Worm (Caenorhabditis elegans) whole organism, midembryonic: ENCODE measurements around the gene dars-2.

Experiments
- T22C8.4 ChIP-seq: fragments of 200-800 bp; sonication (Bioruptor generic); IDR thresholded peaks from 2 replicates; pipeline ENCODE4 v1.3.6; 2022; ENCODE audit warnings: missing genetic modification characterization, missing compliant biosample characterization
- cog-1 ChIP-seq: sonication (generic microtip); optimal IDR thresholded peaks from 2 replicates; lab custom pipeline; 2016; ENCODE audit warnings: missing genetic modification characterization, missing compliant biosample characterization
- flt-1 ChIP-seq: fragments of 200-800 bp; sonication (Bioruptor generic); IDR thresholded peaks from 2 replicates; pipeline ENCODE4 v1.3.6; 2022; ENCODE audit warnings: missing genetic modification characterization, missing compliant biosample characterization
- klf-2 ChIP-seq: fragments of 200-800 bp; sonication (Bioruptor generic); conservative IDR thresholded peaks from 2 replicates; pipeline ENCODE4 v1.3.6; 2022; ENCODE audit warnings: missing genetic modification reagents, missing genetic modification characterization, missing compliant biosample characterization
- med-1 ChIP-seq: sonication (generic microtip); optimal IDR thresholded peaks from 2 replicates; lab custom pipeline; 2017; ENCODE audit warnings: missing genetic modification characterization, mild to moderate bottlenecking, missing compliant biosample characterization, antibody characterized with exemption, missing genetic modification reagents; ENCODE audit not compliant: insufficient read depth
- ref-1 ChIP-seq: fragments of 200-800 bp; sonication (Bioruptor generic); conservative IDR thresholded peaks from 2 replicates; pipeline ENCODE4 v1.3.6; 2022; ENCODE audit warnings: missing genetic modification reagents, missing genetic modification characterization, missing compliant biosample characterization
- tab-1 ChIP-seq: fragments of 200-800 bp; sonication (Bioruptor generic); IDR thresholded peaks from 2 replicates; pipeline ENCODE4 v1.3.6; 2022; ENCODE audit warnings: missing genetic modification characterization, missing compliant biosample characterization
- ztf-23 ChIP-seq: fragments of 200-800 bp; sonication (Bioruptor generic); IDR thresholded peaks from 2 replicates; pipeline ENCODE4 v1.3.6; 2022; ENCODE audit warnings: missing genetic modification reagents, missing genetic modification characterization, missing compliant biosample characterization
- ztf-29 ChIP-seq: fragments of 200-800 bp; sonication (Bioruptor generic); IDR thresholded peaks from 2 replicates; pipeline ENCODE4 v1.3.6; 2022; ENCODE audit warnings: missing genetic modification reagents, missing genetic modification characterization, missing compliant biosample characterization

The dars-2 gene

ce11 chrV:12065859-12066258 is 17.3 kb downstream of the dars-2 start:
- no peak for TF ChIP-seq med-1 (GFP tag; lab: Kevin White, UChicago)
- TF ChIP-seq ztf-29 (GFP tag; lab: Robert Waterston, UW) = no peak
- no peak for TF ChIP-seq flt-1 (GFP tag; lab: Robert Waterston, UW)
- no peak for TF ChIP-seq klf-2
- no peak for TF ChIP-seq ref-1
- no peak for TF ChIP-seq tab-1
- no peak for TF ChIP-seq cog-1 (tag; lab: Kevin White, UChicago)
- TF ChIP-seq T22C8.4 (GFP tag; lab: Robert Waterston, UW) = no peak
- no peak for TF ChIP-seq ztf-23 (GFP tag; lab: Robert Waterston, UW)

DNA sequence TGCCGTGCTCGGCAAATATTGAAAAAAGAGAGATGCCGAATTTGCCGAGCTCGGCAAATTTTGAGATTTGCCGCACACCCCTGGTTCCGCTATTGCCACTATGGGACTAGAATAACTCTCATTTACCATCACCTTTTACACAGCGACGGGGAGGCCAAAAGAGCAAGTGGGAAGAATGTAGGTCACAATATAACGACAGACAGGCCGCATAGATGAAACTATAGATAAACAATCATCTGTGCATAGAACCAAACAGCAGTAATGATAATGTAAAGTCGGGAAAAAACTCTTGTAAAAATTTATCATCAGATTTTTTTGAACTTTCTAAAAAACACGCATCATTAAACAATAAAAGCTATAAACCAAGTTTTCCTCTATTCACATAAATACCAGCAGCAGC is 19.9 kb downstream of the dars-2 start, which contains the start of gene kmo-2:
Gene kmo-2 (minus strand): TSS at position 101 of the 400 bp plus-strand sequence.
- TF ChIP-seq ref-1 = no peak
- no peak for TF ChIP-seq med-1 (GFP tag; lab: Kevin White, UChicago)
- no peak for TF ChIP-seq T22C8.4 (GFP tag; lab: Robert Waterston, UW)
- no peak for TF ChIP-seq ztf-29 (GFP tag; lab: Robert Waterston, UW)
- no peak for TF ChIP-seq klf-2
- TF ChIP-seq ztf-23 (GFP tag; lab: Robert Waterston, UW) = no peak
- TF ChIP-seq tab-1 = no peak

ce11 chrV:12070419-12070818 is 21.9 kb downstream of the dars-2 start, which contains the start of gene kmo-1:
Gene kmo-1, minus strand, starts transcription at chrV:12070519.
- TF ChIP-seq ztf-23 (GFP tag; lab: Robert Waterston, UW) = no peak

ce11 chrV:12071483-12071882 is 22.9 kb downstream of the dars-2 start:
- no peak for TF ChIP-seq med-1 (GFP tag; lab: Kevin White, UChicago)
- no peak for TF ChIP-seq ztf-23 (GFP tag; lab: Robert Waterston, UW)
- no peak for TF ChIP-seq klf-2
- TF ChIP-seq cog-1 (tag; lab: Kevin White, UChicago) = no peak
- TF ChIP-seq tab-1 = no peak
- TF ChIP-seq T22C8.4 (GFP tag; lab: Robert Waterston, UW) = no peak
- TF ChIP-seq ztf-29 (GFP tag; lab: Robert Waterston, UW) = no peak
- no peak for TF ChIP-seq ref-1
- no peak for TF ChIP-seq flt-1 (GFP tag; lab: Robert Waterston, UW)

DNA sequence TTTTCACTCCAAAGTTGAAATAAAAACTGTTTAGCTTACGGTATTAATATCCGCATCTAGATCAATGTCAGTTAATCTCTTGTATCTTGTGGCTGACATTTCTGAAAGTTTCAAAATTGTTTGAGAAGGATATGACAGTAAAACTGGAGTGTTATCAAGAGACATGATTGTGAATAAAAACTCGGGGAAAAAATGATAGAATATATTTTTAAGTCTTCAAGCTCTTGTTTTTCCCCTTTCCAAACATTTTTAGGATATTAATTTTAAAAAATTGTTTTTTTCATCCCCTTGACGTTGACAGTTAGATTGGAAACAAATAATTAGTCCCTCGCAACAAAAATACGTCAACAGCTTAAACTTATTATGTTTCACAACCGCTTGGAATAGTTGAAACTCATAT is 26.3 kb downstream of the dars-2 start, which contains the start of gene R07B7.6:
Gene R07B7.6 (minus strand): TSS at position 101 of the 400 bp plus-strand sequence.
- TF ChIP-seq ztf-23 (GFP tag; lab: Robert Waterston, UW) (no peak), flt-1 (GFP tag; lab: Robert Waterston, UW) (no peak), ztf-29 (GFP tag; lab: Robert Waterston, UW) (no peak), cog-1 (tag; lab: Kevin White, UChicago) (no peak), T22C8.4 (GFP tag; lab: Robert Waterston, UW) (no peak), ref-1 (no peak), med-1 (GFP tag; lab: Kevin White, UChicago) (no peak), tab-1 (no peak), klf-2 (no peak)

DNA sequence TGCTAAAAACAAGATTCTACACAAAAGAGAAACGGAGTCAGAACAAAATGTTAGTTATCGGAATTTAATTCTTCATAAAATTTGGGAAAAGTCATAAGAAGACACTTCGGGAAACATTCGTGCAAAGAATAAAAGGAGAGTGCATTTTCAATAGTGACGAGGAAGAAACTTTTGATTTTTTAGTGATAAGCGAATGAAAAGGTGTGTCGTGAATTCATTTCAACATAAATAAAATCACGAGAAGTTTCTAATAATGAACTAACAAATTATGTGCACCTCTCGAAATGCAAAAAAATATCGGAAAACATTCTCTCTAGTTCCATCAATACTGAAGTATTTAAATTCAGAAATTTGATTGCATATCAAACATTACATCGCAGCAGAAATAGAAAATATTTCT is 27.4 kb downstream of the dars-2 start:
- TF ChIP-seq tab-1 (no peak), med-1 (GFP tag; lab: Kevin White, UChicago) (no peak), flt-1 (GFP tag; lab: Robert Waterston, UW) (no peak), cog-1 (tag; lab: Kevin White, UChicago) (no peak), T22C8.4 (GFP tag; lab: Robert Waterston, UW) (no peak), klf-2 (no peak), ztf-29 (GFP tag; lab: Robert Waterston, UW) (no peak), ztf-23 (GFP tag; lab: Robert Waterston, UW) (no peak), ref-1 (no peak)

ce11 chrV:12080274-12080673 is 31.7 kb downstream of the dars-2 start, which contains the start of gene R07B7.9:
Gene R07B7.9, minus strand, starts transcription at chrV:12080374.
- TF ChIP-seq med-1 (GFP tag; lab: Kevin White, UChicago) (no peak), tab-1 (no peak), ztf-23 (GFP tag; lab: Robert Waterston, UW) (no peak), flt-1 (GFP tag; lab: Robert Waterston, UW) (no peak), klf-2 (no peak), cog-1 (tag; lab: Kevin White, UChicago) (no peak), ztf-29 (GFP tag; lab: Robert Waterston, UW) (no peak), ref-1 (no peak), T22C8.4 (GFP tag; lab: Robert Waterston, UW) (no peak)

ce11 chrV:12082932-12083331 is 34.4 kb downstream of the dars-2 start, which contains the start of gene R07B7.10:
Gene R07B7.10, plus strand, starts transcription at chrV:12083216.
- TF ChIP-seq flt-1 (GFP tag; lab: Robert Waterston, UW) (no peak), T22C8.4 (GFP tag; lab: Robert Waterston, UW) (no peak), ztf-29 (GFP tag; lab: Robert Waterston, UW) (no peak), ref-1 (no peak), klf-2 (no peak)

ce11 chrV:12084216-12084615 is 35.7 kb downstream of the dars-2 start, which contains the start of gene R07B7.8:
Gene R07B7.8, minus strand, starts transcription at chrV:12084316.
- TF ChIP-seq flt-1 (GFP tag; lab: Robert Waterston, UW) (no peak), ztf-23 (GFP tag; lab: Robert Waterston, UW) (no peak), cog-1 (tag; lab: Kevin White, UChicago) (no peak), T22C8.4 (GFP tag; lab: Robert Waterston, UW) (no peak), ref-1 (no peak), tab-1 (no peak), klf-2 (no peak), ztf-29 (GFP tag; lab: Robert Waterston, UW) (no peak), med-1 (GFP tag; lab: Kevin White, UChicago) (no peak)
